Fruit fly (Drosophila melanogaster): ENCODE results near the gene Bub3.
A peak's percentile ranks its signal among the peaks of the same experiment; 100 is the strongest.

The Bub3 gene

dm6 chr3R:29711434-29711833 is 36.2 kb upstream of the Bub3 start (continued):
- TF ChIP-seq Bgb (GFP tag; IDR thresholded peaks at IDR 0.05; ENCODE audit: partially characterized antibody) (no peak), CG11093 (GFP tag; IDR thresholded peaks at IDR 0.05) (no peak), Gug (GFP tag; IDR thresholded peaks at IDR 0.05) (no peak), dimm (GFP tag; IDR thresholded peaks at IDR 0.05) (no peak), PHDP (tag; optimal IDR thresholded peaks at IDR 0.05) (no peak), sisA (GFP tag; IDR thresholded peaks at IDR 0.05) (peak; percentile 49), lola (GFP tag; optimal IDR thresholded peaks at IDR 0.05) (peak in 1 of 3 experiments; percentile 41), CG7987 (GFP tag; optimal IDR thresholded peaks at IDR 0.05) (no peak), chn (GFP tag; optimal IDR thresholded peaks at IDR 0.05) (peak; percentile 6), mld (GFP tag; IDR thresholded peaks at IDR 0.05; ENCODE audit: partially characterized antibody) (no peak), corto (GFP tag; optimal IDR thresholded peaks at IDR 0.05) (no peak), bsh (GFP tag; optimal IDR thresholded peaks at IDR 0.05) (peak in 1 of 2 experiments; percentile 40), chif (GFP tag; optimal IDR thresholded peaks at IDR 0.05) (peak in 1 of 2 experiments; percentile 27), CG11504 (tag; optimal IDR thresholded peaks at IDR 0.05) (peak; percentile 32), dysf (GFP tag; IDR thresholded peaks at IDR 0.05) (0 out of 3 replicates have a peak, but pooled peaks have one; percentile 41), CG12391 (tag; optimal IDR thresholded peaks at IDR 0.05) (peak; percentile 8), CG11247 (GFP tag; IDR thresholded peaks at IDR 0.05) (no peak), CG34422 (GFP tag; IDR thresholded peaks at IDR 0.05) (0 out of 3 replicates have a peak, but pooled peaks have one; percentile 30), CG15601 (tag; optimal IDR thresholded peaks at IDR 0.05) (no peak), CG7357 (GFP tag; IDR thresholded peaks at IDR 0.05) (no peak), Ptx1 (GFP tag; IDR thresholded peaks at IDR 0.05) (peak; percentile 33; the same call in 1 of the 2 replicates), prd (optimal IDR thresholded peaks at IDR 0.05) (no peak), prd (GFP tag; IDR thresholded peaks at IDR 0.05) (peak; percentile 55; the same call in 2 of the 3 replicates), ci (GFP tag; IDR thresholded peaks at IDR 0.05) (peak; percentile 62; the same call in 2 of the 3 replicates), row (GFP tag; IDR thresholded peaks at IDR 0.05) (peak; percentile 35; the same call in 2 of the 3 replicates), CG30431 (GFP tag; optimal IDR thresholded peaks at IDR 0.05) (peak; percentile 7), Xrp1 (GFP tag; IDR thresholded peaks at IDR 0.05) (peak; percentile 43), H2.0 (GFP tag; IDR thresholded peaks at IDR 0.05) (0 out of 2 replicates have a peak, but pooled peaks have one; percentile 13), BEAF-32 (GFP tag; optimal IDR thresholded peaks at IDR 0.05) (no peak), phol (tag; optimal IDR thresholded peaks at IDR 0.05) (peak; percentile 19), vvl (GFP tag; IDR thresholded peaks at IDR 0.05) (0 out of 2 replicates have a peak, but pooled peaks have one; percentile 17), CG2712 (tag; optimal IDR thresholded peaks at IDR 0.05) (peak; percentile 14), sens-2 (GFP tag; IDR thresholded peaks at IDR 0.05) (0 out of 2 replicates have a peak, but pooled peaks have one; percentile 14), zfh1 (GFP tag; IDR thresholded peaks at IDR 0.05) (peak; percentile 54; the same call in 2 of the 3 replicates), Abd-B (GFP tag; optimal IDR thresholded peaks at IDR 0.05) (peak; percentile 14), Mes4 (GFP tag; optimal IDR thresholded peaks at IDR 0.05) (no peak), Oli (tag; optimal IDR thresholded peaks at IDR 0.05) (peak; percentile 18), CG6689 (GFP tag; IDR thresholded peaks at IDR 0.05) (0 out of 2 replicates have a peak, but pooled peaks have one; percentile 5), CG1603 (tag; optimal IDR thresholded peaks at IDR 0.05) (peak; percentile 44), az2 (GFP tag; optimal IDR thresholded peaks at IDR 0.05) (peak; percentile 11), CG14014 (GFP tag; IDR thresholded peaks at IDR 0.05) (no peak)

- TF ChIP-seq Dbx (GFP tag; IDR thresholded peaks at IDR 0.05) (no peak), Dip2 (GFP tag; IDR thresholded peaks at IDR 0.05) (no peak), phol (tag; optimal IDR thresholded peaks at IDR 0.05) (peak; percentile 7), HLH4C (GFP tag; IDR thresholded peaks at IDR 0.05; ENCODE audit: partially characterized antibody) (no peak), CG12155 (GFP tag; optimal IDR thresholded peaks at IDR 0.05) (no peak), CG10431 (GFP tag; optimal IDR thresholded peaks at IDR 0.05) (no peak), dysf (GFP tag; IDR thresholded peaks at IDR 0.05) (no peak), sens (GFP tag) (peak; percentile 44), HmgZ (tag; optimal IDR thresholded peaks at IDR 0.05) (no peak), CG6813 (GFP tag; optimal IDR thresholded peaks at IDR 0.05) (no peak), her (GFP tag; optimal IDR thresholded peaks at IDR 0.05) (no peak), ATbp (GFP tag; optimal IDR thresholded peaks at IDR 0.05) (no peak), sc (optimal IDR thresholded peaks at IDR 0.05) (no peak), sc (GFP tag; optimal IDR thresholded peaks at IDR 0.05) (no peak)
These were observed 33.1 kb upstream of the Bub3 start for dm6 chr3R:29708322-29708721.
